Fruit fly (Drosophila melanogaster) ovary, adult (tissue): ENCODE data around the gene Oga.
A peak's percentile ranks its signal among the peaks of the same experiment; 100 is the strongest.

ENCODE experiments used
- CG17801 ChIP-seq: fragments of 200-800 bp; optimal IDR thresholded peaks from 2 replicates; lab custom pipeline; 2019; ENCODE audit warnings: missing biosample characterization, mild to moderate bottlenecking, missing genetic modification characterization, moderate library complexity; ENCODE audit not compliant: partially characterized antibody

The Oga gene

DNA sequence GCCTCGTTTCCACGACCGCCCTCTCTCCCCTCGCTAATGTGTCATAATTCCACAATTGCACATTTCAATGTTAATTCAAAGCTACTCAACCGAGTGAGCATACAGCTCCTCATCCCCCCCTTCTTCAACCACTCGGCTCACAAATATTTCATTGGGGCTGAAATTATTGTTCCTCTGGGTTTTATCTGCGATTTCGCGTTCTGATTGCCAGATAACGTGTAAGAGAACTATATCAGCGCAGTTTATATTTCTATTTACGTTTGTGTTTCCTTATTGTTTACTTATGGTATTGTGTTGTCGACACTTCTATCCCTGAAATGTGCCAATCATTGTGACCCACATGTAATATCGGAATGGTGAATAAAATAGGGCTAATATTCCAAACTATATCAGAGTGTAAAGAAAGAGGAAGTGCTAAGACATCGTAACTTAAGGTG, 12.1 kb upstream of the Oga start:
- no peak for TF ChIP-seq CG17801 (GFP tag; lab: Kevin White, UChicago)

DNA sequence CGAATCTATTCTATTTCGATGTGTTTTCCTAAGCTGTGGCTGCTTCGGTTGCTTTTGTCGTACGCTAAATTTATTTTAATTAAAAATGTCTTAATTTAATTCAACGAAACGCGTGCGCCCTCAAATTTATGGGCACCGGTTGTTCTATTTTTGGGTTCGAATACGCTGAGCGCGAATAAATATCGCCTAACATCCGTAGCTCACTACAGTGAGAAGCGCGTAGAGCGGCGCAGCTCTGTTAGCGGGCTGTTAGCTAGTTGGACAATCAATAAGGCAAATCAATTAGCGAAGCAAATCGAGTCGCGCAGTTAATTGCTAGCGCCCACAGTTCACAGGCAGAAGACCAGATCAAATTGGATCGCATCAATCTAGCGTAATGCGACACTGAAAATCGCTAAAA, 8.8 kb upstream of the Oga start:
- TF ChIP-seq CG17801 (GFP tag; lab: Kevin White, UChicago), result no peak

DNA sequence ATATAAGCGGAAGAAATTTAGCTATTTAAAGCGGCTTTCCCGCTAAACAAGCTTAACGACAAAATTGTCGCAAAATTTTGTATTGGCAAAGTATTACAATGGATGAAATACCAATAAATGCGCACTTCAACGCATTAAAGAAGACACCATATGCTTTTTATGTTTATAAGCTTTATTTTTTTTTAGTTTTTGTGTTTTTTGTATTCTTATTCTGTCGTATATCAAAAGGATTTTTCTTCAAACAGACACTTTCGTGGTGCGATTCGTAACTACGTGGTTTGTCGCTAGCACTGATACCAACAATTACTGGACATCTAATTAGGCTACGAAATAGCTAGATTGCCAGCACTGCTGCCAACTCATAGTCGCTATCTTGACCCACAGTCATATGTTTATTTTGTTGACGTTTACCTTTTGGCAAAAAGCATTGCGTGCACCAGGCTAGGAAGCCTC, 4.2 kb upstream of the Oga start, which contains the start of gene Ddrgk1:
Ddrgk1 (plus strand) TSS at position 387 of the 453 bp plus-strand sequence.
- TF ChIP-seq CG17801 (GFP tag; lab: Kevin White, UChicago), result peak; percentile 20

DNA sequence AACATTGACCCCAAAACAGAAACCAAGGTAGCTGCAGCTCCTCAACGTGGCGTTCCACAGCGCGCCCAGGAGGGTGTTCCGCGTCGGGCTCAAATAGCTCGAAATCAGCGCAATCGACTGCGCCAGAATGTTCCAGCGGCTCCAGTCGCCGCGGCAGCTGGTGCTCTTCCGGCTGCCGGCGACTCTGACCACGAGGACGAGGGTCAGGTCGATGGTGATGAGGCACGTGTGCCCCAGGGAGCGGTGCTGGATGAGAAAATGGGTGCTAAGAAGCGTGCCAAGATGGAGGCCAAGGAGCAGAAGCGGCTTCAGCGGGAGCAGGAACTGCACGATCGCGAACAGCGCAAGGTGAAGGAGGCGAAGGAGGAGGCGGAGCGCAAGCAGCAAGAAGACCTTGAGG, 3.6 kb upstream of the Oga start:
- no peak for TF ChIP-seq CG17801 (GFP tag; lab: Kevin White, UChicago)

- TF ChIP-seq CG17801 (GFP tag; lab: Kevin White, UChicago), result peak; percentile 59
Observed at dm6 chr3R:21223453-21224057, 4.7 kb downstream of the Oga start, which contains the start of the genes CG3337 and Nelf-A. CG3337 (minus strand) TSS chr3R:21223584. Nelf-A (plus strand) TSS chr3R:21223704.

DNA sequence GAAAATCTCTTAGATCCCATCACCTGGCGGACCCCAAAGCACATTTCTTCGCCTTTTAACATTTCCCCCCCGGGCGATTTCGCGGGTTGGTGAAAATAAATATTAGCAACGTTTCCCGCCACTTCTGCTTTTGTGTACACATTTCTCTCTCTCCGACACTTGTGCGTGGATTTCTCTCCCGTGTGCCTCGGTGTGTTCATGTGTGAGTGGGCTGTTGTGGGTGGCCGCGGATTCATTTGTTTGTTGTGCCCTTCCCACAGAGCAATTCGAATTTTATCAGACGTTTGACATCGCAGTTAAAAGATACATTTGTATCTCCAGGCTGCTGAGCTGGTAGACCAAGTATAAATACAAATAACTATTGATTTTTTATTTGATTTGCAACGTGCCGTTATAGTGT, 5.4 kb downstream of the Oga start:
- TF ChIP-seq CG17801 (GFP tag; lab: Kevin White, UChicago), result peak; percentile 14

DNA sequence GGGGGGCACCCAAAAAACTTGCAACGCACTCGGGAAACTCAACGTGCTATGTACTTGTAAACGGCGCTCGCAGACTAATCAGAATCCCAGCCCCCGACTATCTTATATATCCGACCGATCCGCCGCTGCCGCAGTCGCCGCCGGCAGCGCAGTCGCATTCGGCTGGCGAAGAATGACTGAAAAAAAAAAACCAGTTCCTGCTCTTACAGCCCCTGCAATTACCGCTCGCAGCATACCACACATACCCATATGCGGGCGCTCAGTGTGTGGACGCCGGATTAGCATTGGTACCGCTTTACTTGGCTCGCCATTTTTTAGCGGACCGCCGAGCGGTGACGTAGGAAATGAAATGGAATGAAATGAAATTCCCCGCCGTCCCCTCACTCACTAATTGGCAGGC, 18.2 kb downstream of the Oga start, which contains the start of gene e:
e (minus strand) TSS at position 79 of the 400 bp plus-strand sequence.
- TF ChIP-seq CG17801 (GFP tag; lab: Kevin White, UChicago), result no peak

dm6 chr3R:21241332-21241731, 22.5 kb downstream of the Oga start:
- TF ChIP-seq CG17801 (GFP tag; lab: Kevin White, UChicago), result no peak

- TF ChIP-seq CG17801 (GFP tag; lab: Kevin White, UChicago), result no peak
Observed at dm6 chr3R:21242318-21242717, 23.4 kb downstream of the Oga start, which contains the start of gene CG5892. CG5892 (plus strand) TSS chr3R:21242618.

DNA sequence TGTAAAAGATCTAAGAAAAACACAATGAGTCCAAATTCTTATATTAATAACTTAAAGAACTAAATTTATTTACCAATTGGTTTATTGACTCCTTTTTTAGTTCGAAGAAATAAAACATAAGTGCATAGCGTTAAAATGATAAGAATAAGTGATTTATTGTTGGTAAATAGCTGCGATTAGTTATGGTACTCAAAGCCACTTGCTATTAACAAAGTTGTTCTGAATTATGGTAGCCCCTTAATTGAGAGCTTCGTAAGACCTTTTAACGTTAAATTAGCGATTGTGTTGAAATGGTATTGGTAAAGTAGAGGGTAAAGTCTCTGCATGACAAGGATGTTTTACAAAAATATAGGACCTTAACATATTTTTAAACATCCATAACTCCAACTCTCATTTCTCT, 27.0 kb downstream of the Oga start:
- TF ChIP-seq CG17801 (GFP tag; lab: Kevin White, UChicago), result no peak

dm6 chr3R:21246492-21247061, 27.7 kb downstream of the Oga start, which contains the start of gene ETHR:
ETHR (plus strand) TSS chr3R:21247011.
- no peak for TF ChIP-seq CG17801 (GFP tag; lab: Kevin White, UChicago)

- TF ChIP-seq CG17801 (GFP tag; lab: Kevin White, UChicago), result no peak
Observed at dm6 chr3R:21252478-21252877, 33.6 kb downstream of the Oga start.

- TF ChIP-seq CG17801 (GFP tag; lab: Kevin White, UChicago), result no peak
Observed at dm6 chr3R:21254296-21254695, 35.4 kb downstream of the Oga start.

DNA sequence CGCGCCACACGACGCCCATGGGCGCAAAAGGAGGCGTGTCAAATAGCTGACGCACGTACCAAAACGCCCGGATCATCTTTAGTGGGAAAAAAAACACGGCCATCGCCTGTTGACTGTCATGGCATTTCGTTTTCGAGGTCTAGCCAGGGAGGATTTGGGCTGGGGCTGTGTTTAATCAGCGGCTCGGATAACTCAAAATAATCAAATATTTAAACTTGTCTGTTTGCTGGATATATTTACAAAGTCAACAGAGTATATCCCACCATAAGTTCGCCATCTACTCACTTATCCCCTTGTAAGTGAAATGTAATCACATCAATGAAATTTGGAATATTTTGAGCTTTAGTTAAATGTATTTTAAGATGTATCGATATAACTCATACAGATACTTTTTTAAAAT, 41.9 kb downstream of the Oga start:
- TF ChIP-seq CG17801 (GFP tag; lab: Kevin White, UChicago), result no peak

DNA sequence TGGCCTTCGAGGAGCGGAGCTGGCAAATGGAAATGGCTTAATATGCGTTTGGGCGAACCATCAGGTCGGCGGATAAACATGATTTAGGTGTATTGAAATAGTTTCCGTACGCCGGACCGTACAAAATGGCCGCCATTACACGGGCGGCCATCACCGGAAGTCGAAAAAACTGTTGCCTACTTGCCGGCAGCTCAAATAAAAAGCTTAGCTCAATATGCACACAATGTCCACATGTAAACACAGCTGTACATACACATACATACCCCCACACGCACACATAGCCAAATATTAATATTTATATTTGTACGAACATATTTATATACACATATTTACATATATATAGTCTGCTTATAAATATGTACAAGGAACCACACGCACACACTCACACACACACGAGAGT, 44.3 kb downstream of the Oga start:
- TF ChIP-seq CG17801 (GFP tag; lab: Kevin White, UChicago), result no peak

dm6 chr3R:21267972-21268512, 49.2 kb downstream of the Oga start:
- no peak for TF ChIP-seq CG17801 (GFP tag; lab: Kevin White, UChicago)
